Fruit fly (Drosophila melanogaster): ENCODE measurements around the gene Ank2.

Gene Ank2

dm6 chr3L:7617436-7617979 lies 100.7 kb downstream of the Ank2 start (continued):
- no peak for TF ChIP-seq Ets21C (GFP tag; optimal IDR thresholded peaks at IDR 0.05)
- no peak for TF ChIP-seq dac (GFP tag; optimal IDR thresholded peaks at IDR 0.05)
- TF ChIP-seq esn (GFP tag; optimal IDR thresholded peaks at IDR 0.05): no peak
- no peak for TF ChIP-seq Hr39 (GFP tag; optimal IDR thresholded peaks at IDR 0.05)
- TF ChIP-seq fd85E (GFP tag; optimal IDR thresholded peaks at IDR 0.05): no peak
- no peak for TF ChIP-seq CG3032 (tag; optimal IDR thresholded peaks at IDR 0.05)
- TF ChIP-seq Sox15 (GFP tag; optimal IDR thresholded peaks at IDR 0.05): no peak
- TF ChIP-seq fkh (GFP tag; optimal IDR thresholded peaks at IDR 0.05): no peak
- peak; percentile 80 for TF ChIP-seq Eip78C (GFP tag)
- no peak for TF ChIP-seq Sox14 (GFP tag; optimal IDR thresholded peaks at IDR 0.05)
- no peak for TF ChIP-seq spab (GFP tag; optimal IDR thresholded peaks at IDR 0.05)
- TF ChIP-seq salr (GFP tag; optimal IDR thresholded peaks at IDR 0.05): no peak
- no peak for TF ChIP-seq CG15336 (GFP tag; IDR thresholded peaks at IDR 0.05)
- no peak for TF ChIP-seq Smox (GFP tag; optimal IDR thresholded peaks at IDR 0.05)
- TF ChIP-seq eg (GFP tag; IDR thresholded peaks at IDR 0.05): peak; percentile 83
- no peak for TF ChIP-seq CG6854 (GFP tag; optimal IDR thresholded peaks at IDR 0.05)
- no peak for TF ChIP-seq ss (GFP tag; optimal IDR thresholded peaks at IDR 0.05)
- TF ChIP-seq CG11762 (GFP tag; optimal IDR thresholded peaks at IDR 0.05; ENCODE audit: insufficient read depth): no peak
- no peak for TF ChIP-seq Hr4 (GFP tag; optimal IDR thresholded peaks at IDR 0.05)
- no peak for TF ChIP-seq CG11902 (GFP tag; optimal IDR thresholded peaks at IDR 0.05)
- peak; percentile 68 for TF ChIP-seq CG6276 (GFP tag; optimal IDR thresholded peaks at IDR 0.05)
- TF ChIP-seq cyc (GFP tag; optimal IDR thresholded peaks at IDR 0.05): no peak
- TF ChIP-seq topi (GFP tag; optimal IDR thresholded peaks at IDR 0.05): no peak
- TF ChIP-seq Sox102F (GFP tag; optimal IDR thresholded peaks at IDR 0.05): no peak
- no peak for TF ChIP-seq dsx (GFP tag; optimal IDR thresholded peaks at IDR 0.05; ENCODE audit: poor library complexity, severe bottlenecking)
- TF ChIP-seq acj6 (GFP tag; optimal IDR thresholded peaks at IDR 0.05): no peak
- no peak for TF ChIP-seq Met (GFP tag; optimal IDR thresholded peaks at IDR 0.05)
- no peak for TF ChIP-seq lz (GFP tag; optimal IDR thresholded peaks at IDR 0.05)
- TF ChIP-seq Gug (GFP tag; IDR thresholded peaks at IDR 0.05): peak; percentile 72
- no peak for TF ChIP-seq net (GFP tag; optimal IDR thresholded peaks at IDR 0.05)
- no peak for TF ChIP-seq CG16779 (tag; optimal IDR thresholded peaks at IDR 0.05)
- TF ChIP-seq CG10669 (GFP tag; optimal IDR thresholded peaks at IDR 0.05): no peak
- TF ChIP-seq Hr38 (GFP tag; optimal IDR thresholded peaks at IDR 0.05): no peak
- TF ChIP-seq CG8632 (GFP tag; optimal IDR thresholded peaks at IDR 0.05): no peak
- TF ChIP-seq svp (GFP tag): no peak

dm6 chr3L:7614226-7614625 lies 104.0 kb downstream of the Ank2 start:
- peak; percentile 46 to 54 for TF ChIP-seq ss (GFP tag; optimal IDR thresholded peaks at IDR 0.05)
- peak; percentile 77 for TF ChIP-seq lz (GFP tag; optimal IDR thresholded peaks at IDR 0.05)
- TF ChIP-seq achi (GFP tag; optimal IDR thresholded peaks at IDR 0.05): peak; percentile 69
- peak; percentile 52 for TF ChIP-seq CG6808 (GFP tag; optimal IDR thresholded peaks at IDR 0.05)
- peak; percentile 90 for TF ChIP-seq svp (GFP tag)
- no peak for TF ChIP-seq fkh (GFP tag; optimal IDR thresholded peaks at IDR 0.05)
- TF ChIP-seq Sox15 (GFP tag; optimal IDR thresholded peaks at IDR 0.05): peak; percentile 41
- TF ChIP-seq eg (GFP tag; IDR thresholded peaks at IDR 0.05): peak; percentile 54; the same call in 2 of the 3 replicates
- peak; percentile 42 for TF ChIP-seq CG7368 (GFP tag; optimal IDR thresholded peaks at IDR 0.05)
- peak; percentile 80 for TF ChIP-seq CG6163 (GFP tag; IDR thresholded peaks at IDR 0.05)
- peak; percentile 70 for TF ChIP-seq CG6792 (GFP tag; optimal IDR thresholded peaks at IDR 0.05)
- TF ChIP-seq Sox14 (GFP tag; optimal IDR thresholded peaks at IDR 0.05): peak; percentile 74
- TF ChIP-seq CG11762 (GFP tag; optimal IDR thresholded peaks at IDR 0.05; ENCODE audit: insufficient read depth): peak; percentile 47
- no peak for TF ChIP-seq Lpt (GFP tag; optimal IDR thresholded peaks at IDR 0.05)
- TF ChIP-seq CG16779 (tag; optimal IDR thresholded peaks at IDR 0.05): no peak
- TF ChIP-seq vri (GFP tag; optimal IDR thresholded peaks at IDR 0.05): peak; percentile 71
- peak; percentile 84 for TF ChIP-seq cyc (GFP tag; optimal IDR thresholded peaks at IDR 0.05)
- peak; percentile 21 for TF ChIP-seq Eip93F (GFP tag; optimal IDR thresholded peaks at IDR 0.05)
- peak; percentile 58 for TF ChIP-seq CG8632 (GFP tag; optimal IDR thresholded peaks at IDR 0.05)
- no peak for TF ChIP-seq fd85E (GFP tag; optimal IDR thresholded peaks at IDR 0.05)
- peak; percentile 84 for TF ChIP-seq Hr39 (GFP tag; optimal IDR thresholded peaks at IDR 0.05)
- TF ChIP-seq dsx (GFP tag; optimal IDR thresholded peaks at IDR 0.05; ENCODE audit: poor library complexity, severe bottlenecking): peak; percentile 42
- peak; percentile 69 for TF ChIP-seq Hr4 (GFP tag; optimal IDR thresholded peaks at IDR 0.05)
- peak; percentile 39 for TF ChIP-seq spab (GFP tag; optimal IDR thresholded peaks at IDR 0.05)
- TF ChIP-seq CG10669 (GFP tag; optimal IDR thresholded peaks at IDR 0.05): peak; percentile 64
- TF ChIP-seq CG11294 (GFP tag; IDR thresholded peaks at IDR 0.05): no peak
- peak; percentile 62 for TF ChIP-seq Ets96B (tag; optimal IDR thresholded peaks at IDR 0.05)
- TF ChIP-seq CG15336 (GFP tag; IDR thresholded peaks at IDR 0.05): peak; percentile 66
- peak; percentile 93 for TF ChIP-seq Eip78C (GFP tag)
- TF ChIP-seq CG4318 (GFP tag; optimal IDR thresholded peaks at IDR 0.05): peak; percentile 13
- peak; percentile 71 for TF ChIP-seq pdm3 (GFP tag; optimal IDR thresholded peaks at IDR 0.05)
- TF ChIP-seq CG8119 (GFP tag; IDR thresholded peaks at IDR 0.05): peak; percentile 49; the same call in 1 of the 3 replicates
- peak; percentile 75 for TF ChIP-seq Smox (GFP tag; optimal IDR thresholded peaks at IDR 0.05)
